Worm (Caenorhabditis elegans) whole organism, late embryonic: ENCODE results near the gene C45B2.2.

Experiments
- C08G9.2 ChIP-seq: sonication (generic microtip); optimal IDR thresholded peaks from 2 replicates; lab custom pipeline; 2016; ENCODE audit warnings: mild to moderate bottlenecking, missing genetic modification characterization, moderate library complexity, missing compliant biosample characterization
- T23F11.4 ChIP-seq: fragments of 200-800 bp; sonication (Bioruptor generic); optimal IDR thresholded peaks from 2 replicates; lab custom pipeline; 2018; ENCODE audit warnings: mild to moderate bottlenecking, missing genetic modification characterization, missing compliant biosample characterization
- Y22D7AL.16 ChIP-seq: sonication (generic microtip); optimal IDR thresholded peaks from 2 replicates; lab custom pipeline; 2016; ENCODE audit warnings: missing genetic modification characterization, missing compliant biosample characterization
- ceh-14 ChIP-seq: sonication (generic microtip); optimal IDR thresholded peaks from 2 replicates; lab custom pipeline; 2016; ENCODE audit warnings: missing genotype, missing genetic modification characterization, missing compliant biosample characterization
- ceh-18 ChIP-seq: sonication (generic microtip); optimal IDR thresholded peaks from 2 replicates; lab custom pipeline; 2016; ENCODE audit warnings: missing genetic modification characterization, missing compliant biosample characterization
- ceh-19 ChIP-seq: fragments of 200-800 bp; sonication (Bioruptor generic); optimal IDR thresholded peaks from 2 replicates; lab custom pipeline; 2018; ENCODE audit warnings: mild to moderate bottlenecking, missing genetic modification characterization, missing compliant biosample characterization
- ceh-22 ChIP-seq: sonication (generic microtip); optimal IDR thresholded peaks from 2 replicates; lab custom pipeline; 2017; ENCODE audit warnings: missing biosample characterization, missing genetic modification characterization
- ceh-24 ChIP-seq: sonication (generic microtip); optimal IDR thresholded peaks from 2 replicates; lab custom pipeline; 2016; ENCODE audit warnings: mild to moderate bottlenecking, missing genetic modification characterization, missing compliant biosample characterization
- ceh-31 ChIP-seq: sonication (generic microtip); optimal IDR thresholded peaks from 2 replicates; lab custom pipeline; 2016; ENCODE audit warnings: missing genetic modification characterization, missing compliant biosample characterization
- ceh-34 ChIP-seq: sonication (generic microtip); optimal IDR thresholded peaks from 2 replicates; lab custom pipeline; 2016; ENCODE audit warnings: mild to moderate bottlenecking, missing genetic modification characterization, missing compliant biosample characterization
- ceh-48 ChIP-seq: sonication (generic microtip); optimal IDR thresholded peaks from 2 replicates; lab custom pipeline; 2016; ENCODE audit warnings: missing genetic modification characterization, inconsistent platforms, missing compliant biosample characterization
- dmd-4 ChIP-seq: sonication (generic microtip); optimal IDR thresholded peaks from 2 replicates; lab custom pipeline; 2016; ENCODE audit warnings: borderline replicate concordance, missing genetic modification characterization, missing compliant biosample characterization
- dve-1 ChIP-seq: sonication (generic microtip); optimal IDR thresholded peaks from 2 replicates; lab custom pipeline; 2017; ENCODE audit warnings: antibody characterized with exemption, mild to moderate bottlenecking, missing genetic modification characterization, missing compliant biosample characterization
- elt-4 ChIP-seq: sonication (generic microtip); optimal IDR thresholded peaks from 2 replicates; lab custom pipeline; 2016; ENCODE audit warnings: missing genetic modification characterization, missing compliant biosample characterization
- ets-4 ChIP-seq: sonication (generic microtip); optimal IDR thresholded peaks from 2 replicates; lab custom pipeline; 2016; ENCODE audit warnings: missing genetic modification characterization, missing compliant biosample characterization
- fax-1 ChIP-seq: sonication (generic microtip); optimal IDR thresholded peaks from 2 replicates; lab custom pipeline; 2016; ENCODE audit warnings: missing genotype, missing genetic modification characterization, missing compliant biosample characterization
- fkh-10 ChIP-seq: fragments of 150-350 bp; optimal IDR thresholded peaks from 2 replicates; lab custom pipeline; 2014; ENCODE audit warnings: missing biosample characterization, missing genetic modification reagents, missing genetic modification characterization
- gmeb-2 ChIP-seq: sonication (generic microtip); optimal IDR thresholded peaks from 2 replicates; lab custom pipeline; 2016; ENCODE audit warnings: missing genetic modification characterization, inconsistent platforms, missing compliant biosample characterization
- hlh-15 ChIP-seq: sonication (generic microtip); optimal IDR thresholded peaks from 2 replicates; lab custom pipeline; 2016; ENCODE audit warnings: missing genetic modification characterization, missing compliant biosample characterization
- hlh-8 ChIP-seq: sonication (generic microtip); optimal IDR thresholded peaks from 2 replicates; lab custom pipeline; 2016; ENCODE audit warnings: missing genotype, missing genetic modification characterization, missing compliant biosample characterization
- lim-6 ChIP-seq: sonication (generic microtip); optimal IDR thresholded peaks from 2 replicates; lab custom pipeline; 2016; ENCODE audit warnings: missing genetic modification characterization, missing compliant biosample characterization
- madf-2 ChIP-seq: sonication (generic microtip); optimal IDR thresholded peaks from 2 replicates; lab custom pipeline; 2017; ENCODE audit warnings: missing genetic modification characterization, missing compliant biosample characterization
- nfya-1 ChIP-seq: sonication (generic microtip); optimal IDR thresholded peaks from 2 replicates; lab custom pipeline; 2017; ENCODE audit warnings: missing genetic modification characterization, mild to moderate bottlenecking, missing compliant biosample characterization, antibody characterized with exemption, moderate library complexity
- odd-2 ChIP-seq: sonication (generic microtip); optimal IDR thresholded peaks from 2 replicates; lab custom pipeline; 2017; ENCODE audit warnings: antibody characterized with exemption, mild to moderate bottlenecking, missing genetic modification characterization, missing compliant biosample characterization
- pag-3 ChIP-seq: sonication (generic microtip); optimal IDR thresholded peaks from 2 replicates; lab custom pipeline; 2016; ENCODE audit warnings: missing compliant biosample characterization, missing genetic modification characterization, borderline replicate concordance
- pax-1 ChIP-seq: fragments of 150-350 bp; optimal IDR thresholded peaks from 2 replicates; lab custom pipeline; 2014; ENCODE audit warnings: missing biosample characterization, missing genetic modification characterization
- pha-2 ChIP-seq: sonication (generic microtip); optimal IDR thresholded peaks from 2 replicates; lab custom pipeline; 2017; ENCODE audit warnings: mild to moderate bottlenecking, missing genetic modification characterization, missing compliant biosample characterization
- ref-2 ChIP-seq: sonication (generic microtip); optimal IDR thresholded peaks from 2 replicates; lab custom pipeline; 2016; ENCODE audit warnings: missing genetic modification characterization, missing compliant biosample characterization
- rnt-1 ChIP-seq: sonication (generic microtip); optimal IDR thresholded peaks from 2 replicates; lab custom pipeline; 2016; ENCODE audit warnings: missing genetic modification characterization, missing compliant biosample characterization
- sdc-2 ChIP-seq: sonication (generic microtip); optimal IDR thresholded peaks from 2 replicates; lab custom pipeline; 2016; ENCODE audit warnings: missing genotype, missing genetic modification characterization, missing compliant biosample characterization
- sox-2 ChIP-seq: fragments of 200-800 bp; sonication (Bioruptor generic); IDR thresholded peaks from 2 replicates; pipeline ENCODE4 v1.3.6; 2022; ENCODE audit warnings: missing genetic modification reagents, missing genetic modification characterization, missing compliant biosample characterization
- tbx-2 ChIP-seq: sonication (generic microtip); optimal IDR thresholded peaks from 2 replicates; lab custom pipeline; 2016; ENCODE audit warnings: missing genetic modification characterization, missing compliant biosample characterization
- tbx-7 ChIP-seq: sonication (generic microtip); optimal IDR thresholded peaks from 2 replicates; lab custom pipeline; 2016; ENCODE audit warnings: missing genotype, missing genetic modification characterization, missing compliant biosample characterization
- unc-3 ChIP-seq, 2 experiments: fragments of 200-800 bp in 1 of 2; sonication (Bioruptor generic) in 1 of 2; sonication (generic microtip) in 1 of 2; conservative IDR thresholded peaks in 1 of 2; optimal IDR thresholded peaks in 1 of 2; 2 replicates each; pipeline versions ENCODE4 v1.3.6 to Lab custom; 2016 to 2022; ENCODE audit warnings: missing compliant biosample characterization in 2 of 2, missing genetic modification characterization in 2 of 2, missing genetic modification reagents in 1 of 2
- unc-42 ChIP-seq: sonication (generic microtip); optimal IDR thresholded peaks from 2 replicates; lab custom pipeline; 2016; ENCODE audit warnings: missing genotype, missing genetic modification characterization, missing compliant biosample characterization
- unc-55 ChIP-seq: sonication (generic microtip); optimal IDR thresholded peaks from 2 replicates; lab custom pipeline; 2017; ENCODE audit warnings: missing biosample characterization, missing genetic modification reagents, missing genetic modification characterization
- unc-86 ChIP-seq: sonication (generic microtip); optimal IDR thresholded peaks from 2 replicates; lab custom pipeline; 2016; ENCODE audit warnings: missing genetic modification characterization, missing compliant biosample characterization
- zip-5 ChIP-seq: sonication (generic microtip); optimal IDR thresholded peaks from 2 replicates; lab custom pipeline; 2016; ENCODE audit warnings: missing genetic modification characterization, missing compliant biosample characterization
- ztf-16 ChIP-seq: sonication (generic microtip); optimal IDR thresholded peaks from 2 replicates; lab custom pipeline; 2017; ENCODE audit warnings: missing genetic modification characterization, missing compliant biosample characterization

Gene C45B2.2

ce11 chrX:6091967-6092366 lies 7.4 kb downstream of the C45B2.2 start, which contains the start of gene hsp-3 (continued):
- TF ChIP-seq ref-2 (tag; lab: Kevin White, UChicago) (peak; percentile 97), unc-3 (GFP tag; conservative IDR thresholded peaks at IDR 0.05; lab: Robert Waterston, UW) (no peak), unc-3 (tag; optimal IDR thresholded peaks at IDR 0.05; lab: Kevin White, UChicago) (no peak), gmeb-2 (tag; lab: Kevin White, UChicago) (no peak), tbx-7 (tag; lab: Kevin White, UChicago) (peak; percentile 66), ceh-24 (no peak), ztf-16 (tag; lab: Kevin White, UChicago) (peak; percentile 69), fkh-10 (GFP tag; lab: Kevin White, UChicago) (no peak), ceh-34 (tag; lab: Kevin White, UChicago) (peak; percentile 95), rnt-1 (tag; lab: Kevin White, UChicago) (peak; percentile 75), fax-1 (tag; lab: Kevin White, UChicago) (peak; percentile 54), ceh-19 (GFP tag; lab: Kevin White, UChicago) (peak; percentile 50), lim-6 (peak; percentile 40), ets-4 (tag; lab: Kevin White, UChicago) (peak; percentile 84), madf-2 (no peak), pag-3 (tag; lab: Kevin White, UChicago) (no peak), ceh-22 (tag; lab: Kevin White, UChicago) (peak; percentile 81), unc-86 (tag; lab: Kevin White, UChicago) (peak; percentile 1), T23F11.4 (peak; percentile 86), hlh-15 (no peak), ceh-18 (tag; lab: Kevin White, UChicago) (peak; percentile 79), sox-2 (peak; percentile 12), hlh-8 (tag; lab: Kevin White, UChicago) (peak; percentile 54), Y22D7AL.16 (tag; lab: Kevin White, UChicago) (no peak)

DNA sequence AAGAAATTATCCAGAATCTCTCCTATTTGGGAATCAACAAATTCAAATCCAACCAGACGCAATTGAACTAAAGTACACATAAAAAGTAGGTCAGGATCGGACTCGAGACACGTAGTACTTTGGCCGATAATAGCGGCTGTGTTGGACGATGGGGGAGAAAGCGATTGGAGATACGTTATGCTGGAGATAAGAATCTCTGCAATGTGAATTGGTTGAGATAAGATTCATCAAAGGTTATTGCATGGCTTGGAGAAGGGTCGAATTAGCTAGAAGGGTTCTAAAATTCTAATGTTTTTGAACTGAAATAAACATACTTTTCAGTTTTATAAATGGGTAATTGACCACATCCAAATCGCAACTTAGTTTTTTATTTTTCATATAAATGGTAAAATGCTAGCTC lies 8.0 kb downstream of the C45B2.2 start:
- TF ChIP-seq rnt-1 (tag; lab: Kevin White, UChicago), result peak; percentile 13
- TF ChIP-seq nfya-1 (tag; lab: Kevin White, UChicago), result no peak

DNA sequence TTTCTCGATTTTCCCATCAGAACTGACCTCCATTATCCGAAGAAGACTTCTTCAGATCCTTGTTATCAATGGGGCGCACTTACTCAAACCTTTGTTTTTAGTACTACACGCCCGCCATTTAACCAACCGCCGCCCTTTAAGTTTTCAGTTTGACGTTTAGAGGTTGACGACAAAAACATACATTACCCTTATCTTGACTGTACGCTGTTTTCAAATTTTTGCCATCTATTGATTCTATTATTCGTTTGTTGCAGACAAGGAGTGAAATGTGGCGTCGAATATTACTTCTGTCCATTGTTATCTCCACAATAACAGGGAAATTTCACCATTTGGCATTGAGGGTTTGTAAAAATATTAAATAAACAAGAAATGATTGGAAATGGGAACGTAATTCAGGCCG lies 8.5 kb downstream of the C45B2.2 start, which contains the start of gene C15H9.5:
Gene C15H9.5, plus strand, starts transcription at position 255 of the 400 bp plus-strand sequence.
- TF ChIP-seq nfya-1 (tag; lab: Kevin White, UChicago) (peak; percentile 43), odd-2 (tag; lab: Kevin White, UChicago) (no peak), hlh-15 (no peak)

DNA sequence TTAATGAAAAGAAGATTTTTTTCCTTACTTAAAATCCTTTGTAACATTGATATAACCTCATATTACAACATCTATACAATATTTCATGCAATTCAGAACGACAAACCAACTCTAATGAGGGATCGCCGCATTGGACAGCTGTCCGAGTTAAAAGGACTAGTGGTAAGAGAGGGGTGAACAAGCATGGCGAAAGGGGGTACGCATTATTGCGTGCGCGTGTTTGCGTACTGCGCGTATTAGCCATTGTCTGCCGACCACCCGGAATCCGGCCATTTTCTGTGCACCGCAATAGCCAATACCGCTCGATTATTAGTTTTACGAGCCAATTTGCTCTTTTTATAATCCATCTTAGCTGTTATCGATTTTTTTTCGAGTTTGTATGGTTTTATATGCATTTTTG lies 13.0 kb downstream of the C45B2.2 start, which contains the start of gene C15H9.4:
Gene C15H9.4, plus strand, starts transcription at position 93 of the 400 bp plus-strand sequence.
- TF ChIP-seq ref-2 (tag; lab: Kevin White, UChicago), result peak; percentile 23
- peak; percentile 74 for TF ChIP-seq nfya-1 (tag; lab: Kevin White, UChicago)
- peak; percentile 14 for TF ChIP-seq ceh-48 (tag; lab: Kevin White, UChicago)
- TF ChIP-seq pax-1 (tag; lab: Kevin White, UChicago), result no peak
- TF ChIP-seq sdc-2 (tag; lab: Kevin White, UChicago), result peak; percentile 56
- peak; percentile 31 for TF ChIP-seq unc-55 (GFP tag; lab: Kevin White, UChicago)
- TF ChIP-seq rnt-1 (tag; lab: Kevin White, UChicago), result peak; percentile 2
- TF ChIP-seq dve-1 (tag; lab: Kevin White, UChicago), result no peak
- no peak for TF ChIP-seq C08G9.2 (tag; lab: Kevin White, UChicago)
- peak; percentile 76 for TF ChIP-seq sox-2
- peak; percentile 6 for TF ChIP-seq ceh-19 (GFP tag; lab: Kevin White, UChicago)
- no peak for TF ChIP-seq zip-5 (tag; lab: Kevin White, UChicago)
- no peak for TF ChIP-seq ceh-22 (tag; lab: Kevin White, UChicago)
- TF ChIP-seq pag-3 (tag; lab: Kevin White, UChicago), result no peak
- TF ChIP-seq elt-4 (tag; lab: Kevin White, UChicago), result no peak
- TF ChIP-seq pha-2 (tag; lab: Kevin White, UChicago), result peak; percentile 71
- peak; percentile 40 for TF ChIP-seq ceh-14 (tag; lab: Kevin White, UChicago)
- TF ChIP-seq dmd-4, result no peak
- TF ChIP-seq tbx-2 (tag; lab: Kevin White, UChicago), result peak; percentile 53
- peak; percentile 61 for TF ChIP-seq unc-42 (tag; lab: Kevin White, UChicago)
- TF ChIP-seq ceh-31, result peak; percentile 57
